Fruit fly (Drosophila melanogaster) whole organism, embryonic: ENCODE results near the gene CG33124.

Experiments
- Adf1 ChIP-seq: fragments of 200-800 bp; sonication (Bioruptor generic); IDR thresholded peaks from 2 replicates; pipeline ENCODE4 v1.3.6; 2022; ENCODE audit warnings: missing biosample characterization, missing genetic modification characterization
- Bgb ChIP-seq: fragments of 200-800 bp; sonication (Bioruptor generic); IDR thresholded peaks from 2 replicates; pipeline ENCODE4 v1.3.6; 2022; ENCODE audit warnings: missing biosample characterization, missing genetic modification characterization; ENCODE audit not compliant: partially characterized antibody
- CG10267 ChIP-seq: fragments of 200-800 bp; sonication (Bioruptor generic); optimal IDR thresholded peaks from 2 replicates; lab custom pipeline; 2018; ENCODE audit warnings: missing biosample characterization, mild to moderate bottlenecking, missing genetic modification characterization, moderate library complexity
- CG10431 ChIP-seq: fragments of 200-800 bp; sonication (Bioruptor generic); optimal IDR thresholded peaks from 3 replicates; lab custom pipeline; 2018; ENCODE audit warnings: missing biosample characterization, mild to moderate bottlenecking, missing genetic modification characterization
- CG13287 ChIP-seq: fragments of 200-800 bp; sonication (Bioruptor generic); IDR thresholded peaks from 2 replicates; pipeline ENCODE4 v1.3.6; 2022; ENCODE audit warnings: missing biosample characterization, missing genetic modification characterization; ENCODE audit not compliant: partially characterized antibody
- CG13624 ChIP-seq: fragments of 200-800 bp; sonication (Bioruptor generic); optimal IDR thresholded peaks from 2 replicates; lab custom pipeline; 2016; ENCODE audit warnings: missing biosample characterization, missing genetic modification characterization
- CG16813 ChIP-seq: fragments of 200-800 bp; sonication (Bioruptor generic); IDR thresholded peaks from 3 replicates; pipeline ENCODE4 v1.3.6; 2022; ENCODE audit warnings: missing biosample characterization, missing genetic modification characterization; ENCODE audit not compliant: partially characterized antibody
- CG17568 ChIP-seq: fragments of 200-800 bp; sonication (Bioruptor generic); optimal IDR thresholded peaks from 2 replicates; lab custom pipeline; 2018; ENCODE audit warnings: missing biosample characterization, mild to moderate bottlenecking, missing genetic modification characterization, moderate library complexity
- CG17829 ChIP-seq: fragments of 200-800 bp; optimal IDR thresholded peaks from 2 replicates; lab custom pipeline; 2019; ENCODE audit warnings: missing biosample characterization, mild to moderate bottlenecking, missing genetic modification characterization, moderate library complexity
- CG1832 ChIP-seq: fragments of 200-800 bp; sonication (Bioruptor generic); optimal IDR thresholded peaks from 2 replicates; lab custom pipeline; 2017; ENCODE audit warnings: missing biosample characterization, mild to moderate bottlenecking, missing genetic modification characterization, inconsistent platforms
- CG30431 ChIP-seq: fragments of 200-800 bp; sonication (Bioruptor generic); optimal IDR thresholded peaks from 2 replicates; lab custom pipeline; 2017; ENCODE audit warnings: missing biosample characterization, missing genetic modification characterization
- CG31388 ChIP-seq: fragments of 200-800 bp; sonication (Bioruptor generic); optimal IDR thresholded peaks from 2 replicates; lab custom pipeline; 2016; ENCODE audit warnings: missing biosample characterization, missing genetic modification characterization
- CG42726 ChIP-seq: fragments of 200-800 bp; sonication (Bioruptor generic); IDR thresholded peaks from 2 replicates; pipeline ENCODE4 v1.3.6; 2022; ENCODE audit warnings: missing biosample characterization, missing genetic modification characterization; ENCODE audit not compliant: partially characterized antibody
- CG4617 ChIP-seq: fragments of 200-800 bp; sonication (Bioruptor generic); optimal IDR thresholded peaks from 3 replicates; lab custom pipeline; 2016; ENCODE audit warnings: missing biosample characterization, missing genetic modification characterization, borderline replicate concordance
- CG4730 ChIP-seq: fragments of 200-800 bp; sonication (Bioruptor generic); IDR thresholded peaks from 2 replicates; pipeline ENCODE4 v1.3.6; 2022; ENCODE audit warnings: missing biosample characterization, missing genetic modification characterization
- CG6791 ChIP-seq: fragments of 200-800 bp; sonication (Bioruptor generic); IDR thresholded peaks from 3 replicates; pipeline ENCODE4 v1.3.6; 2022; ENCODE audit warnings: missing biosample characterization, missing genetic modification characterization; ENCODE audit not compliant: partially characterized antibody
- CG8290 ChIP-seq, 3 experiments: fragments of 200-800 bp; sonication (Bioruptor generic); optimal IDR thresholded peaks; 2 replicates each; lab custom pipeline; 2016 to 2019; ENCODE audit warnings: missing biosample characterization in 3 of 3, missing genetic modification characterization in 3 of 3, mild to moderate bottlenecking in 2 of 3, moderate library complexity in 1 of 3
- Dfd ChIP-seq, 2 experiments: fragments of >200 bp; optimal IDR thresholded peaks; 2 replicates each; lab custom pipeline; 2017; ENCODE audit warnings: missing biosample characterization in 2 of 2, missing genetic modification characterization in 2 of 2
- Dll ChIP-seq: fragments of 200-800 bp; sonication (Bioruptor generic); IDR thresholded peaks from 4 replicates; pipeline ENCODE4 v1.3.6; 2022; ENCODE audit warnings: missing biosample characterization, missing genetic modification characterization; ENCODE audit not compliant: partially characterized antibody
- Dp ChIP-seq: fragments of 200-800 bp; sonication (Bioruptor generic); optimal IDR thresholded peaks from 2 replicates; lab custom pipeline; 2018; ENCODE audit warnings: missing biosample characterization, mild to moderate bottlenecking, missing genetic modification characterization, moderate library complexity
- E2f2 ChIP-seq: fragments of 200-800 bp; sonication (Bioruptor generic); IDR thresholded peaks from 2 replicates; pipeline ENCODE4 v1.3.6; 2022; ENCODE audit warnings: missing biosample characterization, missing genetic modification characterization
- Fer1 ChIP-seq: fragments of 200-800 bp; sonication (Bioruptor generic); optimal IDR thresholded peaks from 2 replicates; lab custom pipeline; 2017; ENCODE audit warnings: missing biosample characterization, mild to moderate bottlenecking, missing genetic modification characterization
- HLH4C ChIP-seq: fragments of 200-800 bp; sonication (Bioruptor generic); IDR thresholded peaks from 3 replicates; pipeline ENCODE4 v1.3.6; 2022; ENCODE audit warnings: missing biosample characterization, missing genetic modification characterization; ENCODE audit not compliant: partially characterized antibody
- Hr78 ChIP-seq, 2 experiments: fragments of 200-800 bp in 1 of 2; fragments of >200 bp in 1 of 2; sonication (Bioruptor generic) in 1 of 2; optimal IDR thresholded peaks; 2 replicates each; lab custom pipeline; 2017 to 2019; ENCODE audit warnings: missing biosample characterization in 2 of 2, missing genetic modification characterization in 2 of 2, mild to moderate bottlenecking in 1 of 2, moderate library complexity in 1 of 2
- Hsf ChIP-seq: fragments of 200-800 bp; sonication (Bioruptor generic); optimal IDR thresholded peaks from 3 replicates; lab custom pipeline; 2016; ENCODE audit warnings: missing biosample characterization, missing genetic modification characterization
- Sin3A ChIP-seq: fragments of >200 bp; optimal IDR thresholded peaks from 2 replicates; lab custom pipeline; 2018
- Sry-δ ChIP-seq: fragments of 200-800 bp; sonication (Bioruptor generic); optimal IDR thresholded peaks from 2 replicates; lab custom pipeline; 2016; ENCODE audit warnings: missing biosample characterization, missing genetic modification characterization
- Trl ChIP-seq, 3 experiments: fragments of >200 bp in 2 of 3; fragments of 200-800 bp in 1 of 3; sonication (Bioruptor generic) in 1 of 3; optimal IDR thresholded peaks; 2 replicates in 1 of 3; 3 replicates in 2 of 3; lab custom pipeline; 2016 to 2017; ENCODE audit warnings: missing biosample characterization in 1 of 3, missing genetic modification characterization in 1 of 3
- abd-A ChIP-seq: fragments of 200-800 bp; sonication (Bioruptor generic); optimal IDR thresholded peaks from 3 replicates; lab custom pipeline; 2019; ENCODE audit warnings: missing biosample characterization, mild to moderate bottlenecking, missing genetic modification characterization, moderate library complexity
- ato ChIP-seq: fragments of 200-800 bp; sonication (Bioruptor generic); IDR thresholded peaks from 2 replicates; pipeline ENCODE4 v1.3.6; 2022; ENCODE audit warnings: missing biosample characterization, missing genetic modification characterization; ENCODE audit not compliant: partially characterized antibody
- bigmax ChIP-seq: fragments of 200-800 bp; sonication (Bioruptor generic); optimal IDR thresholded peaks from 2 replicates; lab custom pipeline; 2018; ENCODE audit warnings: missing biosample characterization, mild to moderate bottlenecking, missing genetic modification characterization
- bowl ChIP-seq: fragments of 200-800 bp; sonication (Bioruptor generic); IDR thresholded peaks from 2 replicates; pipeline ENCODE4 v1.3.6; 2022; ENCODE audit warnings: missing biosample characterization, missing genetic modification characterization
- ci ChIP-seq: fragments of 200-800 bp; sonication (Bioruptor generic); IDR thresholded peaks from 3 replicates; pipeline ENCODE4 v1.3.6; 2022; ENCODE audit warnings: missing biosample characterization, missing genetic modification characterization
- dpn ChIP-seq, 2 experiments: fragments of 200-800 bp; sonication (Bioruptor generic); optimal IDR thresholded peaks; 3 replicates each; lab custom pipeline; 2016; ENCODE audit warnings: missing biosample characterization in 2 of 2, missing genetic modification characterization in 2 of 2
- exex ChIP-seq: fragments of 200-800 bp; sonication (Bioruptor generic); optimal IDR thresholded peaks from 4 replicates; lab custom pipeline; 2018; ENCODE audit warnings: missing biosample characterization, mild to moderate bottlenecking, missing genetic modification characterization, moderate library complexity
- gro ChIP-seq: fragments of 200-800 bp; sonication (Bioruptor generic); optimal IDR thresholded peaks from 2 replicates; lab custom pipeline; 2016; ENCODE audit warnings: missing biosample characterization, missing genetic modification characterization
- gsb-n ChIP-seq: fragments of 200-800 bp; sonication (Bioruptor generic); optimal IDR thresholded peaks from 3 replicates; lab custom pipeline; 2018; ENCODE audit warnings: missing biosample characterization, mild to moderate bottlenecking, missing genetic modification characterization
- hkb ChIP-seq, 2 experiments: fragments of 200-800 bp in 1 of 2; fragments of >200 bp in 1 of 2; sonication (Bioruptor generic) in 1 of 2; IDR thresholded peaks in 1 of 2; optimal IDR thresholded peaks in 1 of 2; 2 replicates each; pipeline versions ENCODE4 v1.3.6 to Lab custom; 2017 to 2022; ENCODE audit warnings: missing biosample characterization in 1 of 2, missing genetic modification characterization in 1 of 2
- lbe ChIP-seq: fragments of 200-800 bp; sonication (Bioruptor generic); optimal IDR thresholded peaks from 2 replicates; lab custom pipeline; 2016; ENCODE audit warnings: missing biosample characterization, mild to moderate bottlenecking, missing genetic modification characterization
- nmo ChIP-seq: fragments of 200-800 bp; sonication (Bioruptor generic); optimal IDR thresholded peaks from 2 replicates; lab custom pipeline; 2018; ENCODE audit warnings: missing biosample characterization, mild to moderate bottlenecking, missing genetic modification characterization, moderate library complexity
- prd ChIP-seq, 3 experiments: fragments of >200 bp in 2 of 3; fragments of 200-800 bp in 1 of 3; sonication (Bioruptor generic) in 1 of 3; optimal IDR thresholded peaks in 2 of 3; IDR thresholded peaks in 1 of 3; 2 replicates in 2 of 3; 3 replicates in 1 of 3; pipeline versions ENCODE4 v1.3.6 to Lab custom; 2017 to 2022; ENCODE audit warnings: missing biosample characterization in 1 of 3, missing genetic modification characterization in 1 of 3
- pzg ChIP-seq: fragments of 200-800 bp; sonication (Bioruptor generic); optimal IDR thresholded peaks from 3 replicates; lab custom pipeline; 2018; ENCODE audit warnings: missing biosample characterization, mild to moderate bottlenecking, missing genetic modification characterization, moderate library complexity
- row ChIP-seq: fragments of 200-800 bp; sonication (Bioruptor generic); IDR thresholded peaks from 3 replicates; pipeline ENCODE4 v1.3.6; 2022; ENCODE audit warnings: missing biosample characterization, missing genetic modification characterization
- stwl ChIP-seq: fragments of 200-800 bp; sonication (Bioruptor generic); optimal IDR thresholded peaks from 3 replicates; lab custom pipeline; 2018; ENCODE audit warnings: missing biosample characterization, mild to moderate bottlenecking, missing genetic modification characterization, moderate library complexity
- sug ChIP-seq: fragments of 200-800 bp; optimal IDR thresholded peaks from 2 replicates; lab custom pipeline; 2019; ENCODE audit warnings: missing biosample characterization, mild to moderate bottlenecking, missing genetic modification characterization, moderate library complexity

Gene CG33124

DNA sequence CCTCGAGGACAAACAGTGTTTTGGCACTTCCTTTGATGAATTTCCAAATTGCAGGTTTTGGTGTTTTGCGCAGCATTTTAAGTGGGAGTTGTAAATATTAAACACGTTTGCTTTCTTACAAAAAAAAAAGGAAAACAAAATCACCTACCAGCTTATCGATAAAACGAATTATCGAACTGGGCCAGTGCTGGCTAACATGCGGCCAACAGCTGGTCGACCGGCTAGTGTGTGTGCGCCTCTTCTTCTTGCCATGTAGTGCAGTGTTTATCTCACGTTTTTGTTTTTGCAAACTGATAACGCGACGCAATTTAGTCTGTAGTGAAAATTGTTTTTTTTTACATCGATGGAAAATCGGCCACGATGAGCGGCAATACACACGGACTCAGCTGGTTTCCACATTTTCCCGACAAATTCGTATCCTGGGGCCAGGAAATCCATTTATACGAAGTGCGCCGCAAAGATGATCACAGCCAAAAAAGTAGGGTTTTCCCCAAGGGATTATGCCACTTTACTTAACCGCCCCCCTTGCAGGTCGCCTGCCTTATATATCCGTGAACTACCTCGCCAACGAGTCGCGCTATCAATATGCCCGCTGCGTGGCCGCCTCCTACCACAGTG lies 8.3 kb upstream of the CG33124 start, which contains the start of the genes CG15386, CG42371 and mio (continued):
- TF ChIP-seq gro (GFP tag; lab: Kevin White, UChicago) (peak; percentile 64), sug (tag; lab: Kevin White, UChicago) (peak; percentile 37), Fer1 (GFP tag; lab: Kevin White, UChicago) (peak; percentile 42), CG30431 (no peak), Dp (GFP tag; lab: Kevin White, UChicago) (peak; percentile 24), row (GFP tag; lab: Robert Waterston, UW) (peak; percentile 14; the same call in 1 of the 3 replicates), CG10431 (peak; percentile 100), Bgb (GFP tag; lab: Robert Waterston, UW) (peak; percentile 59), Hr78 (GFP tag; optimal IDR thresholded peaks at IDR 0.05; lab: Kevin White, UChicago) (no peak), ato (peak; percentile 45), Trl (optimal IDR thresholded peaks at IDR 0.05; lab: Kevin White, UChicago) (no peak), Trl (GFP tag; optimal IDR thresholded peaks at IDR 0.05; lab: Kevin White, UChicago) (peak; percentile 41), lbe (GFP tag; lab: Kevin White, UChicago) (peak; percentile 22), pzg (GFP tag; lab: Kevin White, UChicago) (peak; percentile 71), nmo (peak; percentile 26), E2f2 (GFP tag; lab: Robert Waterston, UW) (peak; percentile 53), CG42726 (GFP tag; lab: Robert Waterston, UW) (0 out of 2 replicates have a peak, but pooled peaks have one; percentile 40), CG16813 (GFP tag; lab: Robert Waterston, UW) (peak; percentile 57; the same call in 1 of the 3 replicates), CG17829 (peak; percentile 12), HLH4C (GFP tag; lab: Robert Waterston, UW) (no peak; the same call in 2 of the 3 replicates), prd (optimal IDR thresholded peaks at IDR 0.05; lab: Kevin White, UChicago) (no peak), prd (GFP tag; IDR thresholded peaks at IDR 0.05; lab: Robert Waterston, UW) (0 out of 3 replicates have a peak, but pooled peaks have one; percentile 29), ci (GFP tag; lab: Robert Waterston, UW) (peak; percentile 65), CG8290 (GFP tag; optimal IDR thresholded peaks at IDR 0.05; lab: Kevin White, UChicago) (no peak), CG8290 (tag; optimal IDR thresholded peaks at IDR 0.05; lab: Kevin White, UChicago) (peak in 1 of 2 experiments; percentile 71), CG1832 (GFP tag; lab: Kevin White, UChicago) (no peak), Sin3A (lab: Kevin White, UChicago) (peak; percentile 34), CG10267 (peak; percentile 93), CG13624 (peak; percentile 82), bigmax (no peak), stwl (tag; lab: Kevin White, UChicago) (peak; percentile 80), CG4617 (GFP tag; lab: Kevin White, UChicago) (peak; percentile 73), hkb (optimal IDR thresholded peaks at IDR 0.05; lab: Kevin White, UChicago) (no peak), hkb (GFP tag; IDR thresholded peaks at IDR 0.05; lab: Robert Waterston, UW) (peak; percentile 43; the same call in 1 of the 2 replicates)

DNA sequence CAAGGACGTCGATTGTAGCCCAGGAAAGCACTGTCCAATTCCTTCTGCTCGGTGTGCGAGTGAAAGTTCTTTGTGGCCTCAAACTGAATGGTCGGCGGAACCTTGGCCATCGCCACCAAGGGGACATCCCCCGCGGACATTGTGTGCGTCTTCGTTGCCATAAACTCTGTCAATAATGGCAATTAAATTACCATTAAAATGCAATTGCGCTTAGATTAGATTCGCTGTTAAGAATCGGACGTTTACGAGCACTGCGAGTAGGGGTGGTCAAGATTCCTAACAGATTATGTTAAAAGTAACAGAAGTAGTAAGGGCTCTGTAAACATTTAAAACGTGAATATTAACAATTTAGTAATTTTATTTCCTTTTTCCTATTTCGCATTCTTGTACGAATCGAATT lies 7.2 kb upstream of the CG33124 start, which contains the start of gene daed:
Gene daed, minus strand, starts transcription at position 247 of the 400 bp plus-strand sequence.
- TF ChIP-seq stwl (tag; lab: Kevin White, UChicago) (peak; percentile 42), CG13287 (peak; percentile 22; the same call in 1 of the 2 replicates), Dll (0 out of 4 replicates have a peak, but pooled peaks have one; percentile 33), abd-A (peak; percentile 58), gsb-n (peak; percentile 69), exex (tag; lab: Kevin White, UChicago) (peak; percentile 99), CG31388 (GFP tag; lab: Kevin White, UChicago) (no peak), CG6791 (peak; percentile 27; the same call in 1 of the 3 replicates), Dfd (GFP tag; optimal IDR thresholded peaks at IDR 0.05; lab: Kevin White, UChicago) (no peak), Hsf (GFP tag; lab: Kevin White, UChicago) (no peak), CG17568 (peak; percentile 84), CG4730 (GFP tag; lab: Robert Waterston, UW) (no peak), pzg (GFP tag; lab: Kevin White, UChicago) (peak; percentile 30), E2f2 (GFP tag; lab: Robert Waterston, UW) (peak; percentile 25; the same call in 1 of the 2 replicates), Adf1 (GFP tag; lab: Robert Waterston, UW) (peak; percentile 22; the same call in 1 of the 2 replicates), CG4617 (GFP tag; lab: Kevin White, UChicago) (peak; percentile 29), Sry-δ (GFP tag; lab: Kevin White, UChicago) (peak; percentile 8), dpn (GFP tag; optimal IDR thresholded peaks at IDR 0.05; lab: Kevin White, UChicago) (no peak), bowl (GFP tag; lab: Robert Waterston, UW) (no peak)
